Worm (Caenorhabditis elegans) whole organism, dauer: Measurements from ENCODE around the gene max-2.

ENCODE experiments used
- unc-62 ChIP-seq: sonication (generic microtip); optimal IDR thresholded peaks from 2 replicates; lab custom pipeline; 2017; ENCODE audit warnings: missing biosample characterization, missing genetic modification reagents, missing genetic modification characterization

Gene max-2

DNA sequence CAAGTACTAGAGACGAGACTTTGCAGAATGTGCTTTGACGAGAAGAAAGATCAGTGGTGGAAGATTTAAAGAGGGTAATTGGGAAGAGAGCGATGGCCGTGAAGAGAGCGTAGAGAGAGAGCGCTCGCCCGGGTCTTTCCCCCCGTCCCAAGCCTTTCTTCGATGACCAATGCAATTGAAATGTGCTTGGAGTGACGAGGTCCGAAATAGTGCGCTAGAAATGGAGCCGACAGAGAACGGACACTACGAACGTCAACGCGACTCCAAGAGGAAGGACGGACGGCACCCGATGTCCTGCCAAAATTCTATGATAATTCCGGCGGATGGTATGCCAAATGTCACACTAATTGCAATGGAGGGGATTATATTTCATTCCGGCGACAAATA is 4.4 kb upstream of the max-2 start:
- TF ChIP-seq unc-62: no peak

DNA sequence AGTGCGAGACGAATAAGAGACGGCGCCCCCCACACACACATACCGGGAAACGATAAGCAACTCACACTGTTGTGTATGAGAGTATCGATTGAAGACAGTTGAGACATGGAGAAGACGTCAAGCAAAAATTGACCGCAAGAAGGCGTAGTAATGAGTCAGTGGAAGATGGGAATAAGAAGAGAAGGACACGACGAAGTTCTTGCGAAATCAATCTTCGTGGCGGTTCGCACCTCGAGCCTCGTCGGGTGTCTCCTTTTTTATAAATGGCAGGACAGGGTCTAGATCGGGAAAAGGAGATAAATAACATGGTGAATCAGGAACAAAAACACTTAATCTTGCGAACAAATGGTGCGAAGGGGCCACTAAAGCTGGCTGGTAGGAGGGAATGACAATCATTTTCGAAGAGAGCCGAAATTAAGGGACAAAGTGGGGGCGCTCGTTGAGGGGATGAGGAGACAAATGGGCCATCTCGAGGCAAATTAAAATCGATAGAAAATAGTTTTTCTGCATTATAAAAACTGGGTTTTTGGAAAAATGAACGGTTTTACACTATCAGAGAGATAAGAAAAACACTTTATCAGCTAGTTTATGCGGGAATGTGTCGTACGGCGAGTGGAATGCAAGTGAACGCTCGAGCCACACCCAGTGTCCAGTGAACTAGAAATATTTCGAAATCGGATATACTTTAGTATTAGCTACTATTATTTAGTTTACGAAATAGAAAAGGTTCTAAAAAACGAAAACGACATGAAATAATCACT is 3.8 kb upstream of the max-2 start:
- TF ChIP-seq unc-62: no peak

DNA sequence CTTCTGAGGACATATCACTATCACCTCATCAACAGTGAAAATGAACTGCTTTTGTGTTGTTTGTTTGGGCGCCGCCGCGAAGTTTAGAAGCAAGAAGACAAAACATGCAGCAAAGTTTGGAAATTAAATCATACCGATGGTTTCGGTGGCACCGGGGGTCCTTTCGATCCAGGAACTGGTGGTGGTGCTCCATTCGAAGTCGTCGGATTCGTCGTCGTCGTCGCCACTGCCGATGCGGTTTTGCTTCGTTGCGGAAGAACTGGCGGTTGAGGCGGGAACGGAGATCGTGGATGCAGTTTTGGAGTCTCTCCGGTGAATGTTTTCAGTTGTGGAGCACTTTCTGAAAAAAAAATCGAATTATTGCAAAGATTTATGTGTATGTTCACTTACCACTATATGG is 2.1 kb downstream of the max-2 start:
- no peak for TF ChIP-seq unc-62

DNA sequence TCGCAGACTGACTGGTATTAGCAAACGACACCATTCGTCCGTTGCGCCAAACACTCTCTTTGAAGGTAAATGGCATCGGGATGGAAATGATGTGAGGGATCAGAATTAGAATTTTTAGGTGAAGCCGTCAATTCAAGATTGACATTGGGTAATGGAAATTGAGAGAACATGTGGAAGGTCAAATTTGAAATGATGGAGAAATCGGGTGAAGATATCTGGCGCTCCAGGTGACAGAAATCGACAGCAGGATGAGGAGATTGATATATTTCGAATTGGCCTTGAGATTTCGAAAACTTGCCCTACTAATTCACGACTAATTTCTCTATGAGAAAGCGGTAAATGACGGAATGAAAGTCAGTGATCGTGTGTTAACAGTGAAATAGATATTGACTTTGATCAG is 3.1 kb downstream of the max-2 start:
- no peak for TF ChIP-seq unc-62

ce11 chrII:13013966-13014365 is 11.7 kb downstream of the max-2 start, which contains the start of gene F18A11.5:
Gene F18A11.5, minus strand, starts transcription at chrII:13014286.
- no peak for TF ChIP-seq unc-62

DNA sequence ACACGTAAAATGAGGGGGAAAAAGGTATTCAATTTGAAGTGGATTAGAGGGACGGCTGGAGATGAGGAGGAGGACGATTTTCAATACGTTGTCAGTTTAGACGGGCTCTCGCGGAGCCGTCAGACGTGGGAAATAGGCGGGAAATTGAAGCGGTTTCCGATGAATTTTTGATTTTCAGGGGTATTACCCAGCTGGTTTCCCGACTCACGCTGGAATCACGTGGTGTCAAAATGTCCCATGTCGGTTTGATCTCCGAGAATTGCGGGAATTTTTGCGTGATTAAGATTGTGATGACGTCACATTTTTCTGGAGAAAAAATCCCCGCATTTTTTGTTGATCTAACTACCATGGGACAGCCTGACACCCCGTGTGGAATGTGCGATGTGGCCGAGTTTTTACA is 13.0 kb downstream of the max-2 start:
- TF ChIP-seq unc-62: no peak

- no peak for TF ChIP-seq unc-62
Observed at ce11 chrII:13007717-13008461, 17.8 kb downstream of the max-2 start, which contains the start of gene oig-2. Gene oig-2, minus strand, starts transcription at chrII:13008164.

ce11 chrII:13006283-13006682 is 19.4 kb downstream of the max-2 start:
- TF ChIP-seq unc-62: no peak

DNA sequence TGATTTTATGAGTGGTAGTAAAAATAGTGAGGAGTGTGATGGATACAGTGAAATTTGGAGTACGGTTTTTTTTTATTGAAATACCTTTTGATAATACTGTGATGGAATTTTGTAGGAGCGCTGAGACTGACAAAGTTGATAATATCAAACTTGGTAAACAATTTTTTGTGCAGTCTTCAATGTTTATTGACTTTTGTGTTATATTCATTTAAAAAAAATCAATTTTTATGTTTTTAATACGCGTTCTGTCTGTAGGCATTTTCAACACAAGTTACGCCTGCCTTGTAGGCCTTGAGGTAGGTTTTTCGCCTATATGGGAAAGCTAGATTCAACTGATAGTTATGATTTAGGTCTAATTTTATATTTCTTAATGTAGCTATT is 20.8 kb downstream of the max-2 start:
- TF ChIP-seq unc-62: no peak

- no peak for TF ChIP-seq unc-62
Observed at ce11 chrII:13004160-13004871, 21.3 kb downstream of the max-2 start.

DNA sequence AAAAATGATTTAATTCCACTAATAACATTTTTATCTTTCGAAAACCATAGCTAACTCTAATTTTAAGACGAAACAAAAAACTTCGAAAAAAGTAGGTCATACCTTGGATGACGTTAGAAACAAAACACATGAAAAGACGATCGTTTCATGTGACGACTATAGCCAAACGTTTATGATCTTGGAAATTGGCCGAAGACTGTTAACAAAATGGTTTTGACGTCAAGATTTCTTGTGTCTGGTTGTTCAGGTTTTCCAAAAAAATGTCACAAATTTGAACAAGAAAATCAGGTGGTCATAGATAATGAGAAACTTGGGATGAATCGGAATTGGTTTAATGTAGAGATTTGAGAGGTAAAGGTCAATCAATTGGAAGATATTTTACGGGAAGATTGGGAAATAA is 22.4 kb downstream of the max-2 start:
- TF ChIP-seq unc-62: no peak

DNA sequence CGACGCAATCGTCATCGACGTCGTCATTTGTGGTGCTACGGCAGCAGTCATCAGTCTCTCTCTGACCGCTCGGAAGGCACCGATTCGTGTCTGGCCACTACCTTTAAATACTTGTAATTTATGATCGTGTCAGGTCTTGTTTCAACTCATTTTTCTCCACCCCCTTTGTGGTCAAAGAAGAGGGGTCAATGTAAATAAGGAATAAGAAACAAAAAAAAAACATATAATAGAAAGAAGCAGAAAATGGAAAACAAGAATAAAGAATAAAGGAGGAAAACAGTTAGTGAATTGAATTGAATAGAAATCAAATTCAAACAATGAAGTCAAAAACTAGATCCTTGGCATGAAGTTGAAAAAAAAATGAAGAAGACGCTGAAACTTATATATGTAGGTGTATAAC is 24.9 kb downstream of the max-2 start, which contains the start of gene Y38F1A.8:
TSS of gene Y38F1A.8 (minus strand) at position 101 of the 400 bp plus-strand sequence.
- TF ChIP-seq unc-62: no peak

DNA sequence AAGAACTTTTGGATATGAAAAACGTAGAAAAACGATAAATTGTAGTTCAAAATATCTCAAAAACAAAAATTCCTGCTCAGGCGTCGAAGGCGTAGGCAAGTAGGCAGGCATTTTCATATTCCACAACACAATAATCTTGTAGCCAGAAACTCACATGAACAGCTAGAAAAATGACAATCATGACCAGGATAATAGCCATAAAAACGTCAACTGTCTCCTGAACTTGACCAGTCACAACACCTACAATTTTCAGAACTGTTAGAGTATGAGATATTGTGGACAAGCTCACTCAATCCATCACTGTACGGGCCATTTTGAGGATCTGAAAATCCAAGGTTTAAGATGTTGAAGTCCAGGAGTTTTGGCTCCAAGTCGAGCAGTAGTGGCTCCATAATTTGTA is 28.2 kb downstream of the max-2 start, which contains the start of gene Y38F1A.7:
TSS of gene Y38F1A.7 (minus strand) at position 392 of the 400 bp plus-strand sequence.
- no peak for TF ChIP-seq unc-62

DNA sequence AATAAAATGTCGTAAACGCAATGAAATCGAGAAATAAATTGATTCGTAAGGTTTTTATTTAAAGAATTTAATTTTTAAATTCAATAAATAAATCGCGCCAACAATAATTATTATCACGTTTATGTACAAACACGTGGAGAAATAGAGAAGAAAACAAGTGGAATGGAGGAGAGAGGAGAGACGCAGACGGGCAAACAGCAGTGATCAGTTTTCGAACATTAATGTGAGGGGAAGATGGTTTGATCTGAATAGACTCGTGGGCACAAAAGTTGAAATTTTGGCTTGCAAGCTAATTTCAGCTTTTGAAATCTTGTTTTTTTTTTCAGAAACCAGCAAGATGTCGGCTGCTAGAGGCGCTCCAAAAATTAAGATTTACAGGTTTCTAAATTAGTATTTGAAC is 29.4 kb downstream of the max-2 start, which contains the start of gene hphd-1:
TSS of gene hphd-1 (minus strand) at position 323 of the 400 bp plus-strand sequence.
- TF ChIP-seq unc-62: no peak

DNA sequence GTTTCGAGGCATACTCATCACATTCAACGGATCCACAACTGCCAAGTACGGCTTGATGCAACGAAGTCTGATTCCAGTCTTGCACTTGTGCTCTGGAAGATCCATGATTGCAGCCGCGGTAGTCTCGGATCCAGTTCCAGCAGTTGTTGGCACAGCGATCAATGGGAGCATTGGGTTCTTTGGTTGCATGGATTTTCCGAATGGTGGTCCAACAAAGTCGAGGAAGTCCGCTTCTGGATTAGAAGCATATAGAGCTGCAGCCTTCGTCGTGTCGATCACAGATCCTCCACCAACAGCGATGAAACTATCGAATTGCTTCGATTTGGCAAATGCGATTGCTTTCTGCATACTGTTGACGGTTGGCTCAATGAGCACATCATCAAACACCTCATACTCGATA is 30.3 kb downstream of the max-2 start:
- no peak for TF ChIP-seq unc-62

- TF ChIP-seq unc-62: no peak
Observed at ce11 chrII:12994009-12994788, 31.4 kb downstream of the max-2 start.
